Fruit fly (Drosophila melanogaster) whole organism, embryonic: Measurements from ENCODE around the gene CG46059.
A peak's percentile ranks its signal among the peaks of the same experiment; 100 is the strongest.

Source experiments
- Antp ChIP-seq: fragments of 200-800 bp; sonication (Bioruptor generic); optimal IDR thresholded peaks from 3 replicates; lab custom pipeline; 2016; ENCODE audit warnings: missing biosample characterization, missing genetic modification characterization
- BEAF-32 ChIP-seq: fragments of 200-800 bp; sonication (Bioruptor generic); optimal IDR thresholded peaks from 3 replicates; lab custom pipeline; 2017; ENCODE audit warnings: missing biosample characterization, missing genetic modification characterization, mild to moderate bottlenecking, moderate library complexity, missing genetic modification reagents
- Blimp-1 ChIP-seq: fragments of 200-800 bp; sonication (Bioruptor generic); optimal IDR thresholded peaks from 3 replicates; lab custom pipeline; 2018; ENCODE audit warnings: missing biosample characterization, missing genetic modification characterization, mild to moderate bottlenecking, moderate library complexity, missing genetic modification reagents
- CG11093 ChIP-seq: fragments of 200-800 bp; sonication (Bioruptor generic); IDR thresholded peaks from 3 replicates; pipeline ENCODE4 v1.3.6; 2022; ENCODE audit warnings: missing biosample characterization, missing genetic modification characterization
- CG11723 ChIP-seq: fragments of 200-800 bp; sonication (Bioruptor generic); optimal IDR thresholded peaks from 2 replicates; lab custom pipeline; 2017; ENCODE audit warnings: missing biosample characterization, mild to moderate bottlenecking, missing genetic modification characterization
- CG12659 ChIP-seq: fragments of 200-800 bp; sonication (Bioruptor generic); optimal IDR thresholded peaks from 3 replicates; lab custom pipeline; 2017; ENCODE audit warnings: mild to moderate bottlenecking, missing biosample characterization, missing genetic modification reagents, missing genetic modification characterization
- CG12769 ChIP-seq: fragments of 200-800 bp; sonication (Bioruptor generic); optimal IDR thresholded peaks from 2 replicates; lab custom pipeline; 2019; ENCODE audit warnings: missing biosample characterization, mild to moderate bottlenecking, missing genetic modification characterization, moderate library complexity
- CG13624 ChIP-seq: fragments of 200-800 bp; sonication (Bioruptor generic); optimal IDR thresholded peaks from 2 replicates; lab custom pipeline; 2016; ENCODE audit warnings: missing biosample characterization, missing genetic modification characterization
- CG17328 ChIP-seq: fragments of 200-800 bp; sonication (Bioruptor generic); IDR thresholded peaks from 2 replicates; pipeline ENCODE4 v1.3.6; 2022; ENCODE audit warnings: missing biosample characterization, missing genetic modification characterization
- CG18476 ChIP-seq: fragments of 200-800 bp; sonication (Bioruptor generic); optimal IDR thresholded peaks from 2 replicates; lab custom pipeline; 2016; ENCODE audit warnings: missing biosample characterization, mild to moderate bottlenecking, missing genetic modification characterization
- CG2199 ChIP-seq: fragments of 200-800 bp; sonication (Bioruptor generic); IDR thresholded peaks from 3 replicates; pipeline ENCODE4 v1.3.6; 2022; ENCODE audit warnings: missing biosample characterization, missing genetic modification characterization
- CG32767 ChIP-seq: fragments of 200-800 bp; sonication (Bioruptor generic); IDR thresholded peaks from 2 replicates; pipeline ENCODE4 v1.3.6; 2022; ENCODE audit warnings: missing biosample characterization, missing genetic modification characterization
- CG4617 ChIP-seq: fragments of 200-800 bp; sonication (Bioruptor generic); optimal IDR thresholded peaks from 3 replicates; lab custom pipeline; 2016; ENCODE audit warnings: missing biosample characterization, missing genetic modification characterization, borderline replicate concordance
- CG6813 ChIP-seq: fragments of 200-800 bp; sonication (Bioruptor generic); optimal IDR thresholded peaks from 2 replicates; lab custom pipeline; 2017; ENCODE audit warnings: missing biosample characterization, missing genetic modification characterization, mild to moderate bottlenecking, moderate library complexity, missing genetic modification reagents
- CG6854 ChIP-seq: fragments of 200-800 bp; sonication (Bioruptor generic); optimal IDR thresholded peaks from 3 replicates; lab custom pipeline; 2017; ENCODE audit warnings: missing biosample characterization, mild to moderate bottlenecking, missing genetic modification characterization
- CG7556 ChIP-seq: fragments of 200-800 bp; sonication (Bioruptor generic); optimal IDR thresholded peaks from 2 replicates; lab custom pipeline; 2017; ENCODE audit warnings: missing biosample characterization, mild to moderate bottlenecking, missing genetic modification characterization
- CG7987 ChIP-seq: fragments of 200-800 bp; sonication (Bioruptor generic); optimal IDR thresholded peaks from 2 replicates; lab custom pipeline; 2018; ENCODE audit warnings: missing biosample characterization, mild to moderate bottlenecking, missing genetic modification characterization, moderate library complexity
- CG8388 ChIP-seq: fragments of 200-800 bp; sonication (Bioruptor generic); optimal IDR thresholded peaks from 2 replicates; lab custom pipeline; 2019; ENCODE audit warnings: missing biosample characterization, mild to moderate bottlenecking, missing genetic modification characterization, moderate library complexity
- CG9437 ChIP-seq: fragments of 200-800 bp; sonication (Bioruptor generic); optimal IDR thresholded peaks from 2 replicates; lab custom pipeline; 2018; ENCODE audit warnings: missing biosample characterization, mild to moderate bottlenecking, missing genetic modification characterization
- CG9876 ChIP-seq: fragments of 200-800 bp; sonication (Bioruptor generic); optimal IDR thresholded peaks from 2 replicates; lab custom pipeline; 2016; ENCODE audit warnings: missing biosample characterization, missing genetic modification characterization
- CkIIα-i1 ChIP-seq: fragments of 200-800 bp; sonication (Bioruptor generic); IDR thresholded peaks from 2 replicates; pipeline ENCODE4 v1.3.6; 2022; ENCODE audit warnings: missing biosample characterization, missing genetic modification characterization
- CrebB ChIP-seq: fragments of 200-800 bp; sonication (Bioruptor generic); optimal IDR thresholded peaks from 3 replicates; lab custom pipeline; 2018; ENCODE audit warnings: missing biosample characterization, mild to moderate bottlenecking, missing genetic modification characterization
- D ChIP-seq, 2 experiments: fragments of 200-800 bp in 1 of 2; fragments of >200 bp in 1 of 2; sonication (Bioruptor generic) in 1 of 2; optimal IDR thresholded peaks; 2 replicates in 1 of 2; 3 replicates in 1 of 2; lab custom pipeline; 2017; ENCODE audit warnings: mild to moderate bottlenecking in 1 of 2, missing biosample characterization in 1 of 2, missing genetic modification characterization in 1 of 2, missing genetic modification reagents in 1 of 2
- Doc2 ChIP-seq: fragments of 200-800 bp; sonication (Bioruptor generic); IDR thresholded peaks from 2 replicates; pipeline ENCODE4 v1.3.6; 2022; ENCODE audit warnings: missing biosample characterization, missing genetic modification characterization
- Eip74EF ChIP-seq, 2 experiments: fragments of 200-800 bp in 1 of 2; fragments of >200 bp in 1 of 2; sonication (Bioruptor generic) in 1 of 2; optimal IDR thresholded peaks; 2 replicates each; lab custom pipeline; 2017 to 2019; ENCODE audit warnings: missing biosample characterization in 2 of 2, missing genetic modification characterization in 2 of 2, mild to moderate bottlenecking in 1 of 2, moderate library complexity in 1 of 2
- H2.0 ChIP-seq: fragments of 200-800 bp; sonication (Bioruptor generic); IDR thresholded peaks from 2 replicates; pipeline ENCODE4 v1.3.6; 2022; ENCODE audit warnings: missing biosample characterization, missing genetic modification characterization
- Hey ChIP-seq: fragments of 200-800 bp; sonication (Bioruptor generic); optimal IDR thresholded peaks from 3 replicates; lab custom pipeline; 2018; ENCODE audit warnings: missing biosample characterization, mild to moderate bottlenecking, missing genetic modification characterization
- Med ChIP-seq: fragments of 200-800 bp; sonication (Bioruptor generic); peaks from one replicate; lab custom pipeline; 2016; ENCODE audit warnings: missing biosample characterization, missing genetic modification characterization, mild to moderate bottlenecking, inconsistent platforms, moderate library complexity
- Mes4 ChIP-seq: fragments of 200-800 bp; sonication (Bioruptor generic); optimal IDR thresholded peaks from 2 replicates; lab custom pipeline; 2016; ENCODE audit warnings: missing biosample characterization, missing genetic modification characterization
- Mrtf ChIP-seq: fragments of 200-800 bp; sonication (Bioruptor generic); IDR thresholded peaks from 3 replicates; pipeline ENCODE4 v1.3.6; 2022; ENCODE audit warnings: missing biosample characterization, missing genetic modification characterization
- Oli ChIP-seq: fragments of 200-800 bp; sonication (Bioruptor generic); optimal IDR thresholded peaks from 2 replicates; lab custom pipeline; 2018; ENCODE audit warnings: missing biosample characterization, mild to moderate bottlenecking, missing genetic modification characterization, moderate library complexity
- Ptx1 ChIP-seq: fragments of 200-800 bp; sonication (Bioruptor generic); IDR thresholded peaks from 2 replicates; pipeline ENCODE4 v1.3.6; 2022; ENCODE audit warnings: missing biosample characterization, missing genetic modification characterization
- abd-A ChIP-seq: fragments of 200-800 bp; sonication (Bioruptor generic); optimal IDR thresholded peaks from 3 replicates; lab custom pipeline; 2019; ENCODE audit warnings: missing biosample characterization, mild to moderate bottlenecking, missing genetic modification characterization, moderate library complexity
- al ChIP-seq: fragments of 200-800 bp; sonication (Bioruptor generic); IDR thresholded peaks from 2 replicates; pipeline ENCODE4 v1.3.6; 2022; ENCODE audit warnings: missing biosample characterization, missing genetic modification characterization
- cg ChIP-seq: fragments of 200-800 bp; sonication (Bioruptor generic); optimal IDR thresholded peaks from 3 replicates; lab custom pipeline; 2019; ENCODE audit warnings: missing biosample characterization, mild to moderate bottlenecking, missing genetic modification characterization, moderate library complexity
- ci ChIP-seq: fragments of 200-800 bp; sonication (Bioruptor generic); IDR thresholded peaks from 3 replicates; pipeline ENCODE4 v1.3.6; 2022; ENCODE audit warnings: missing biosample characterization, missing genetic modification characterization
- da ChIP-seq: fragments of 200-800 bp; sonication (Bioruptor generic); optimal IDR thresholded peaks from 2 replicates; lab custom pipeline; 2016; ENCODE audit warnings: missing biosample characterization, missing genetic modification characterization
- dimm ChIP-seq: fragments of 200-800 bp; sonication (Bioruptor generic); IDR thresholded peaks from 2 replicates; pipeline ENCODE4 v1.3.6; 2022; ENCODE audit warnings: missing biosample characterization, missing genetic modification characterization
- emc ChIP-seq: fragments of 200-800 bp; sonication (Bioruptor generic); optimal IDR thresholded peaks from 2 replicates; lab custom pipeline; 2016; ENCODE audit warnings: missing biosample characterization, missing genetic modification characterization
- en ChIP-seq: fragments of 200-800 bp; sonication (Bioruptor generic); optimal IDR thresholded peaks from 2 replicates; lab custom pipeline; 2016; ENCODE audit warnings: missing biosample characterization, missing genetic modification characterization
- fru ChIP-seq: fragments of >200 bp; optimal IDR thresholded peaks from 2 replicates; lab custom pipeline; 2017
- ham ChIP-seq: fragments of 200-800 bp; sonication (Bioruptor generic); IDR thresholded peaks from 2 replicates; pipeline ENCODE4 v1.3.6; 2022; ENCODE audit warnings: missing biosample characterization, missing genetic modification characterization
- jumu ChIP-seq: fragments of 200-800 bp; sonication (Bioruptor generic); optimal IDR thresholded peaks from 3 replicates; lab custom pipeline; 2016; ENCODE audit warnings: missing biosample characterization, missing genetic modification characterization
- maf-S ChIP-seq: fragments of 200-800 bp; sonication (Bioruptor generic); optimal IDR thresholded peaks from 2 replicates; lab custom pipeline; 2016; ENCODE audit warnings: missing biosample characterization, missing genetic modification characterization
- mirr ChIP-seq: fragments of 200-800 bp; sonication (Bioruptor generic); optimal IDR thresholded peaks from 3 replicates; lab custom pipeline; 2018; ENCODE audit warnings: missing biosample characterization, mild to moderate bottlenecking, missing genetic modification characterization
- rib ChIP-seq: fragments of 200-800 bp; sonication (Bioruptor generic); IDR thresholded peaks from 2 replicates; pipeline ENCODE4 v1.3.6; 2022; ENCODE audit warnings: missing biosample characterization, missing genetic modification characterization
- tgo ChIP-seq: fragments of 200-800 bp; sonication (Bioruptor generic); IDR thresholded peaks from 3 replicates; pipeline ENCODE4 v1.3.6; 2022; ENCODE audit warnings: missing biosample characterization, missing genetic modification characterization
- tna ChIP-seq: fragments of 200-800 bp; sonication (Bioruptor generic); IDR thresholded peaks from 2 replicates; pipeline ENCODE4 v1.3.6; 2022; ENCODE audit warnings: missing biosample characterization, missing genetic modification characterization; ENCODE audit not compliant: partially characterized antibody
- zfh1 ChIP-seq: fragments of 200-800 bp; sonication (Bioruptor generic); IDR thresholded peaks from 3 replicates; pipeline ENCODE4 v1.3.6; 2022; ENCODE audit warnings: missing biosample characterization, missing genetic modification characterization

CG46059 gene

dm6 chr2L:19159552-19160406, 23.8 kb downstream of the CG46059 start (continued):
- TF ChIP-seq H2.0 (GFP tag; lab: Robert Waterston, UW), result no peak
- no peak for TF ChIP-seq CG12659
- no peak for TF ChIP-seq Ptx1
- no peak for TF ChIP-seq da (GFP tag; lab: Kevin White, UChicago)
- TF ChIP-seq Med, result peak; percentile 50
- TF ChIP-seq Hey (tag; lab: Kevin White, UChicago), result no peak
- TF ChIP-seq Mrtf (GFP tag; lab: Robert Waterston, UW), result no peak
- TF ChIP-seq CG17328 (GFP tag; lab: Robert Waterston, UW), result no peak
- TF ChIP-seq al (GFP tag; lab: Robert Waterston, UW), result no peak
- 0 out of 2 replicates have a peak, but pooled peaks have one; percentile 29 for TF ChIP-seq rib
- TF ChIP-seq Doc2 (GFP tag; lab: Robert Waterston, UW), result no peak
- TF ChIP-seq tna (GFP tag; lab: Robert Waterston, UW), result no peak
- TF ChIP-seq dimm (GFP tag; lab: Robert Waterston, UW), result no peak
- TF ChIP-seq CG6813, result no peak
- TF ChIP-seq emc, result no peak
- TF ChIP-seq CG12769 (tag; lab: Kevin White, UChicago), result peak; percentile 17
- TF ChIP-seq CG7556 (GFP tag; lab: Kevin White, UChicago), result no peak
- TF ChIP-seq CG6854, result peak; percentile 8
- TF ChIP-seq en (GFP tag; lab: Kevin White, UChicago), result no peak
- TF ChIP-seq abd-A (tag; lab: Kevin White, UChicago), result peak; percentile 54
- TF ChIP-seq CG18476, result no peak
- TF ChIP-seq CG8388, result no peak
- TF ChIP-seq ci (GFP tag; lab: Robert Waterston, UW), result no peak
- TF ChIP-seq D (optimal IDR thresholded peaks at IDR 0.05; lab: Kevin White, UChicago), result no peak
- TF ChIP-seq D (GFP tag; optimal IDR thresholded peaks at IDR 0.05; lab: Kevin White, UChicago), result no peak
- no peak for TF ChIP-seq CG4617 (GFP tag; lab: Kevin White, UChicago)
- no peak for TF ChIP-seq CG7987
- TF ChIP-seq CG9876 (GFP tag; lab: Kevin White, UChicago), result no peak
- TF ChIP-seq Antp, result no peak
- TF ChIP-seq CG2199 (GFP tag; lab: Robert Waterston, UW), result peak; percentile 72
- no peak for TF ChIP-seq CrebB (tag; lab: Kevin White, UChicago)
- TF ChIP-seq CG32767 (GFP tag; lab: Robert Waterston, UW), result no peak
- TF ChIP-seq Blimp-1 (GFP tag; lab: Kevin White, UChicago), result no peak
- TF ChIP-seq CG11723, result no peak
- no peak for TF ChIP-seq BEAF-32 (GFP tag; lab: Kevin White, UChicago)
- TF ChIP-seq cg, result no peak
- TF ChIP-seq CG13624, result no peak
- TF ChIP-seq jumu (GFP tag; lab: Kevin White, UChicago), result no peak
- TF ChIP-seq zfh1 (GFP tag; lab: Robert Waterston, UW), result no peak
- TF ChIP-seq CG11093, result 0 out of 3 replicates have a peak, but pooled peaks have one; percentile 1
- TF ChIP-seq ham (GFP tag; lab: Robert Waterston, UW), result no peak
- TF ChIP-seq tgo (GFP tag; lab: Robert Waterston, UW), result no peak
- no peak for TF ChIP-seq CkIIα-i1
- no peak for TF ChIP-seq maf-S (GFP tag; lab: Kevin White, UChicago)
- peak; percentile 6 for TF ChIP-seq CG9437
- peak; percentile 51 for TF ChIP-seq mirr (GFP tag; lab: Kevin White, UChicago)
- no peak for TF ChIP-seq Oli (tag; lab: Kevin White, UChicago)
- no peak for TF ChIP-seq fru
- peak in 1 of 2 experiments; percentile 71 for TF ChIP-seq Eip74EF (GFP tag; optimal IDR thresholded peaks at IDR 0.05; lab: Kevin White, UChicago)
- TF ChIP-seq Mes4 (GFP tag; lab: Kevin White, UChicago), result no peak
